Comparison of ENCODE assay signal across 7 worm cellular contexts in the genomic region with DNA sequence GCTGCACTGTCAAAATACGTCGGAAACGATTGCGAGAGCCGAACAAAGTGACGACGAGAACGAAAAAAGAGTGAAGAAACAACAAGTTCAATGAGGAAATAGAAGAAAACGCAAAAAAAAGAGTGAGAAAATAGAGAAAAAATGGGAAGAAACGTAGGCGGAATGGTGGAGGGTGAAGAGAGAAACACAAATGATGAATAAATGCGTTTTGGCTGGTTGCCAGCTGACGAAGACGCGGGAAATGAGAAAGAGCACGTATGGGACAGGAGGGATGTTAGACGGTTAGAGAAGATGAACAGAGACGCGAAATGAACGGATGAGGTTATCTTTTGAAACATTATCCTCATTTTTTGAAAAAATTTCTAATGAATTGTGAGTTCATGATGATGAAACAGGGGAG.
TF ChIP-seq lines count a peak whose summit lies in the region.

No protein-coding gene starts in this region.

TF ChIP-seq in whole organism, L1 larva, 84 proteins besides CTCF, POLR2A, EP300 and RAD21 (continued from another document and continues in another):
- TF ChIP-seq mab-9 (GFP tag; IDR thresholded peaks at IDR 0.05; lab: Robert Waterston, UW) (no peak), ama-1 (optimal IDR thresholded peaks at IDR 0.05; lab: Kevin White, UChicago) (no peak), tlp-1 (tag; optimal IDR thresholded peaks at IDR 0.05; lab: Kevin White, UChicago) (no peak), snpc-4 (tag; optimal IDR thresholded peaks at IDR 0.05; lab: Kevin White, UChicago) (no peak), hpl-2 (GFP tag; optimal IDR thresholded peaks at IDR 0.05; lab: Kevin White, UChicago) (no peak), F16B12.6 (tag; optimal IDR thresholded peaks at IDR 0.05; lab: Kevin White, UChicago) (peak; percentile 20), elt-2 (tag; optimal IDR thresholded peaks at IDR 0.05; lab: Kevin White, UChicago) (no peak), egl-27 (tag; optimal IDR thresholded peaks at IDR 0.05; lab: Kevin White, UChicago) (no peak), jun-1 (tag; optimal IDR thresholded peaks at IDR 0.05; lab: Kevin White, UChicago) (no peak), tbx-2 (tag; optimal IDR thresholded peaks at IDR 0.05; lab: Kevin White, UChicago) (peak; percentile 71), aly-2 (tag; optimal IDR thresholded peaks at IDR 0.05; lab: Kevin White, UChicago) (no peak), nhr-90 (tag; optimal IDR thresholded peaks at IDR 0.05; lab: Kevin White, UChicago; ENCODE audit: poor library complexity) (peak; percentile 23), lsy-2 (tag; optimal IDR thresholded peaks at IDR 0.05; lab: Kevin White, UChicago) (peak; percentile 60 to 79), unc-86 (tag; optimal IDR thresholded peaks at IDR 0.05; lab: Kevin White, UChicago) (peak; percentile 31), lin-13 (GFP tag; optimal IDR thresholded peaks at IDR 0.05; lab: Kevin White, UChicago) (no peak), unc-62 (GFP tag; optimal IDR thresholded peaks at IDR 0.05; lab: Kevin White, UChicago) (no peak), dsc-1 (tag; optimal IDR thresholded peaks at IDR 0.05; lab: Kevin White, UChicago) (peak; percentile 48), ceh-88 (GFP tag; IDR thresholded peaks at IDR 0.05; lab: Robert Waterston, UW) (0 out of 2 replicates have a peak, but pooled peaks have one; percentile 28)

TF ChIP-seq in whole organism, L2 larva, 48 proteins besides CTCF, POLR2A, EP300 and RAD21 (continued from another document and continues in another):
- TF ChIP-seq sma-3 (GFP tag; optimal IDR thresholded peaks at IDR 0.05; lab: Kevin White, UChicago): peak; percentile 4
- no peak for TF ChIP-seq nhr-11 (tag; optimal IDR thresholded peaks at IDR 0.05; lab: Kevin White, UChicago)
- peak; percentile 83 for TF ChIP-seq sma-9 (GFP tag; optimal IDR thresholded peaks at IDR 0.05; lab: Kevin White, UChicago)
- TF ChIP-seq sma-9 (tag; optimal IDR thresholded peaks at IDR 0.05; lab: Kevin White, UChicago): no peak
- TF ChIP-seq ztf-11 (tag; optimal IDR thresholded peaks at IDR 0.05; lab: Kevin White, UChicago): no peak
- TF ChIP-seq mbf-1 (tag; optimal IDR thresholded peaks at IDR 0.05; lab: Kevin White, UChicago): no peak
- no peak for TF ChIP-seq peb-1 (tag; optimal IDR thresholded peaks at IDR 0.05; lab: Kevin White, UChicago)
- TF ChIP-seq ztf-4 (tag; optimal IDR thresholded peaks at IDR 0.05; lab: Kevin White, UChicago): peak; percentile 82
- TF ChIP-seq lsy-2 (tag; optimal IDR thresholded peaks at IDR 0.05; lab: Kevin White, UChicago): peak in 1 of 2 experiments; percentile 78
- TF ChIP-seq ceh-82 (tag; optimal IDR thresholded peaks at IDR 0.05; lab: Kevin White, UChicago): no peak
- no peak for TF ChIP-seq nhr-77 (tag; optimal IDR thresholded peaks at IDR 0.05; lab: Kevin White, UChicago)
- peak; percentile 63 for TF ChIP-seq nhr-6 (tag; optimal IDR thresholded peaks at IDR 0.05; lab: Kevin White, UChicago)
- TF ChIP-seq aly-2 (tag; optimal IDR thresholded peaks at IDR 0.05; lab: Kevin White, UChicago): no peak
- no peak for TF ChIP-seq Y55F3AM.14 (GFP tag; optimal IDR thresholded peaks at IDR 0.05; lab: Kevin White, UChicago)
- peak; percentile 87 for TF ChIP-seq unc-55 (GFP tag; optimal IDR thresholded peaks at IDR 0.05; lab: Kevin White, UChicago)
- TF ChIP-seq R02D3.7 (tag; optimal IDR thresholded peaks at IDR 0.05; lab: Kevin White, UChicago): no peak
- no peak for TF ChIP-seq snpc-4 (tag; optimal IDR thresholded peaks at IDR 0.05; lab: Kevin White, UChicago)
- no peak for TF ChIP-seq ceh-16 (tag; optimal IDR thresholded peaks at IDR 0.05; lab: Kevin White, UChicago)
- peak; percentile 90 for TF ChIP-seq F13H6.1 (tag; optimal IDR thresholded peaks at IDR 0.05; lab: Kevin White, UChicago)

TF ChIP-seq in whole organism, L3 larva, 47 proteins besides CTCF, POLR2A, EP300 and RAD21 (continued from another document and continues in another):
- TF ChIP-seq ZK546.5 (tag; optimal IDR thresholded peaks at IDR 0.05; lab: Kevin White, UChicago) (no peak), nhr-67 (tag; optimal IDR thresholded peaks at IDR 0.05; lab: Kevin White, UChicago) (no peak), sea-2 (GFP tag; optimal IDR thresholded peaks at IDR 0.05; lab: Kevin White, UChicago) (no peak), hmg-11 (tag; optimal IDR thresholded peaks at IDR 0.05; lab: Kevin White, UChicago) (peak; percentile 39), nhr-28 (tag; optimal IDR thresholded peaks at IDR 0.05; lab: Kevin White, UChicago) (no peak), nhr-25 (tag; optimal IDR thresholded peaks at IDR 0.05; lab: Kevin White, UChicago) (peak; percentile 54), nfya-1 (tag; optimal IDR thresholded peaks at IDR 0.05; lab: Kevin White, UChicago; ENCODE audit: insufficient read depth) (peak; percentile 85), nhr-11 (tag; optimal IDR thresholded peaks at IDR 0.05; lab: Kevin White, UChicago) (no peak), ztf-11 (tag; optimal IDR thresholded peaks at IDR 0.05; lab: Kevin White, UChicago) (no peak), ceh-82 (tag; optimal IDR thresholded peaks at IDR 0.05; lab: Kevin White, UChicago) (no peak), R02D3.7 (tag; optimal IDR thresholded peaks at IDR 0.05; lab: Kevin White, UChicago) (peak; percentile 2), nhr-43 (tag; optimal IDR thresholded peaks at IDR 0.05; lab: Kevin White, UChicago; ENCODE audit: poor library complexity, severe bottlenecking) (no peak), ceh-9 (tag; optimal IDR thresholded peaks at IDR 0.05; lab: Kevin White, UChicago) (no peak), ztf-4 (tag; optimal IDR thresholded peaks at IDR 0.05; lab: Kevin White, UChicago) (no peak), unc-39 (tag; optimal IDR thresholded peaks at IDR 0.05; lab: Kevin White, UChicago) (no peak), snpc-4 (tag; optimal IDR thresholded peaks at IDR 0.05; lab: Kevin White, UChicago) (peak; percentile 46), ceh-16 (tag; optimal IDR thresholded peaks at IDR 0.05; lab: Kevin White, UChicago) (no peak), nhr-23 (tag; optimal IDR thresholded peaks at IDR 0.05; lab: Kevin White, UChicago) (peak; percentile 40), mml-1 (tag; optimal IDR thresholded peaks at IDR 0.05; lab: Kevin White, UChicago) (no peak)

TF ChIP-seq in whole organism, L4 larva, 104 proteins besides CTCF, POLR2A, EP300 and RAD21 (continued from another document and continues in another):
- TF ChIP-seq arid-1 (GFP tag; conservative IDR thresholded peaks at IDR 0.05; lab: Robert Waterston, UW) (peak; percentile 52; the same call in 1 of the 2 replicates), dve-1 (tag; optimal IDR thresholded peaks at IDR 0.05; lab: Kevin White, UChicago; ENCODE audit: insufficient read depth) (peak; percentile 34), aha-1 (tag; lab: Kevin White, UChicago) (peak; percentile 98), hmg-1.1 (GFP tag; IDR thresholded peaks at IDR 0.05; lab: Robert Waterston, UW) (peak; percentile 62), egl-43 (GFP tag; IDR thresholded peaks at IDR 0.05; lab: Robert Waterston, UW) (no peak), mdl-1 (tag; optimal IDR thresholded peaks at IDR 0.05; lab: Kevin White, UChicago) (peak in 1 of 2 experiments; percentile 49), unc-39 (tag; optimal IDR thresholded peaks at IDR 0.05; lab: Kevin White, UChicago) (no peak), unc-62 (GFP tag; optimal IDR thresholded peaks at IDR 0.05 in 1 of 2; lab: Kevin White, UChicago) (peak in 1 of 2 experiments; percentile 92), unc-62 (tag; optimal IDR thresholded peaks at IDR 0.05; lab: Kevin White, UChicago) (no peak), daf-16 (GFP tag; optimal IDR thresholded peaks at IDR 0.05; lab: Kevin White, UChicago) (peak in 1 of 2 experiments; percentile 44), daf-16 (tag; optimal IDR thresholded peaks at IDR 0.05; lab: Kevin White, UChicago) (no peak), hlh-11 (tag; optimal IDR thresholded peaks at IDR 0.05; lab: Kevin White, UChicago) (peak; percentile 83), Y48G9A.11 (GFP tag; IDR thresholded peaks at IDR 0.05; lab: Robert Waterston, UW) (no peak), hif-1 (tag; optimal IDR thresholded peaks at IDR 0.05; lab: Kevin White, UChicago) (peak in 1 of 2 experiments; percentile 76), ceh-20 (GFP tag; IDR thresholded peaks at IDR 0.05; lab: Robert Waterston, UW) (0 out of 2 replicates have a peak, but pooled peaks have one; percentile 48), dmd-6 (GFP tag; IDR thresholded peaks at IDR 0.05; lab: Robert Waterston, UW) (peak; percentile 72), mep-1 (tag; optimal IDR thresholded peaks at IDR 0.05; lab: Kevin White, UChicago) (peak; percentile 70), lin-1 (GFP tag; IDR thresholded peaks at IDR 0.05; lab: Robert Waterston, UW) (0 out of 2 replicates have a peak, but pooled peaks have one; percentile 21)

TF ChIP-seq in whole organism, late embryonic, 69 proteins besides CTCF, POLR2A, EP300 and RAD21 (continued from another document):
- TF ChIP-seq ceh-34 (tag; optimal IDR thresholded peaks at IDR 0.05; lab: Kevin White, UChicago) (peak; percentile 18), dmd-4 (tag; optimal IDR thresholded peaks at IDR 0.05; lab: Kevin White, UChicago; ENCODE audit: borderline replicate concordance) (no peak), elt-2 (tag; optimal IDR thresholded peaks at IDR 0.05; lab: Kevin White, UChicago) (no peak), dve-1 (tag; optimal IDR thresholded peaks at IDR 0.05; lab: Kevin White, UChicago) (peak; percentile 15), ceh-18 (tag; optimal IDR thresholded peaks at IDR 0.05; lab: Kevin White, UChicago) (peak; percentile 88), pros-1 (tag; optimal IDR thresholded peaks at IDR 0.05; lab: Kevin White, UChicago) (no peak), ceh-48 (tag; optimal IDR thresholded peaks at IDR 0.05; lab: Kevin White, UChicago) (no peak), rnt-1 (tag; optimal IDR thresholded peaks at IDR 0.05; lab: Kevin White, UChicago) (peak; percentile 33), ama-1 (optimal IDR thresholded peaks at IDR 0.05; lab: Kevin White, UChicago) (no peak), F13H6.1 (tag; optimal IDR thresholded peaks at IDR 0.05; lab: Kevin White, UChicago) (no peak), syd-9 (tag; optimal IDR thresholded peaks at IDR 0.05; lab: Kevin White, UChicago) (peak; percentile 21)
TF ChIP-seq in whole organism, late embryonic: peak in this region for 10.

TF ChIP-seq in whole organism, mixed stage, embryonic, 35 proteins besides CTCF, POLR2A, EP300 and RAD21 (continued from another document):
- TF ChIP-seq M03D4.4 (tag; optimal IDR thresholded peaks at IDR 0.05; lab: Kevin White, UChicago) (no peak), unc-120 (tag; optimal IDR thresholded peaks at IDR 0.05; lab: Kevin White, UChicago; ENCODE audit: poor library complexity, severe bottlenecking) (peak; percentile 56), lsy-2 (tag; optimal IDR thresholded peaks at IDR 0.05; lab: Kevin White, UChicago) (no peak), sem-2 (GFP tag; optimal IDR thresholded peaks at IDR 0.05; lab: Kevin White, UChicago) (no peak), cnd-1 (tag; optimal IDR thresholded peaks at IDR 0.05; lab: Kevin White, UChicago) (no peak), nhr-237 (tag; optimal IDR thresholded peaks at IDR 0.05; lab: Kevin White, UChicago) (peak; percentile 6), drap-1 (GFP tag; optimal IDR thresholded peaks at IDR 0.05; lab: Kevin White, UChicago) (no peak), elt-3 (tag; optimal IDR thresholded peaks at IDR 0.05; lab: Kevin White, UChicago) (no peak)

TF ChIP-seq in whole organism, young adult, 124 proteins besides CTCF, POLR2A, EP300 and RAD21 (continued from another document):
- TF ChIP-seq F22D6.2 (tag; optimal IDR thresholded peaks at IDR 0.05; lab: Kevin White, UChicago) (no peak), snpc-4 (GFP tag; optimal IDR thresholded peaks at IDR 0.05; lab: Kevin White, UChicago) (no peak), snpc-4 (tag; optimal IDR thresholded peaks at IDR 0.05; lab: Kevin White, UChicago) (peak in 1 of 4 experiments; percentile 0), T07F8.4 (tag; optimal IDR thresholded peaks at IDR 0.05; lab: Kevin White, UChicago) (no peak), Y79H2A.3 (GFP tag; conservative IDR thresholded peaks at IDR 0.05; lab: Robert Waterston, UW) (no peak), unc-62 (GFP tag; optimal IDR thresholded peaks at IDR 0.05; lab: Kevin White, UChicago) (no peak), fkh-3 (tag; optimal IDR thresholded peaks at IDR 0.05; lab: Kevin White, UChicago) (no peak), attf-5 (GFP tag; optimal IDR thresholded peaks at IDR 0.05; lab: Kevin White, UChicago) (peak; percentile 0), ceh-40 (GFP tag; IDR thresholded peaks at IDR 0.05; lab: Robert Waterston, UW) (no peak), madf-8 (GFP tag; conservative IDR thresholded peaks at IDR 0.05; lab: Robert Waterston, UW) (no peak), tbp1 (GFP tag; optimal IDR thresholded peaks at IDR 0.05; lab: Kevin White, UChicago) (peak; percentile 15), nfyb-1 (GFP tag; IDR thresholded peaks at IDR 0.05; lab: Robert Waterston, UW) (0 out of 2 replicates have a peak, but pooled peaks have one; percentile 50), K11D2.4 (GFP tag; IDR thresholded peaks at IDR 0.05; lab: Robert Waterston, UW) (0 out of 2 replicates have a peak, but pooled peaks have one; percentile 57), efl-1 (GFP tag; optimal IDR thresholded peaks at IDR 0.05; lab: Kevin White, UChicago) (peak; percentile 28), F39B2.1 (GFP tag; IDR thresholded peaks at IDR 0.05; lab: Robert Waterston, UW) (no peak), ets-4 (GFP tag; optimal IDR thresholded peaks at IDR 0.05; lab: Kevin White, UChicago) (no peak), pha-4 (tag; optimal IDR thresholded peaks at IDR 0.05; lab: Kevin White, UChicago) (peak; percentile 4), egl-18 (GFP tag; IDR thresholded peaks at IDR 0.05; lab: Robert Waterston, UW) (no peak), lin-35 (GFP tag; optimal IDR thresholded peaks at IDR 0.05; lab: Kevin White, UChicago) (peak in 1 of 3 experiments; percentile 68), ztf-18 (tag; optimal IDR thresholded peaks at IDR 0.05; lab: Kevin White, UChicago) (no peak), cebp-1 (GFP tag; IDR thresholded peaks at IDR 0.05; lab: Robert Waterston, UW) (peak; percentile 34; the same call in 1 of the 2 replicates), cebp-1 (tag; optimal IDR thresholded peaks at IDR 0.05; lab: Kevin White, UChicago) (peak; percentile 73), somi-1 (GFP tag; optimal IDR thresholded peaks at IDR 0.05; lab: Kevin White, UChicago) (peak; percentile 62), dox-1 (GFP tag; IDR thresholded peaks at IDR 0.05; lab: Robert Waterston, UW) (0 out of 2 replicates have a peak, but pooled peaks have one; percentile 27)
